Fruit fly (Drosophila melanogaster) whole organism, embryonic: Measurements from ENCODE around the gene mu2.

Experiments used
- Asciz ChIP-seq: fragments of 200-800 bp; sonication (Bioruptor generic); optimal IDR thresholded peaks from 2 replicates; lab custom pipeline; 2017; ENCODE audit warnings: missing biosample characterization, mild to moderate bottlenecking, missing genetic modification characterization, missing genetic modification reagents
- CG10209 ChIP-seq: fragments of 200-800 bp; sonication (Bioruptor generic); optimal IDR thresholded peaks from 3 replicates; lab custom pipeline; 2017; ENCODE audit warnings: missing biosample characterization, mild to moderate bottlenecking, missing genetic modification characterization, missing genetic modification reagents
- CG10431 ChIP-seq: fragments of 200-800 bp; sonication (Bioruptor generic); optimal IDR thresholded peaks from 3 replicates; lab custom pipeline; 2018; ENCODE audit warnings: missing biosample characterization, mild to moderate bottlenecking, missing genetic modification characterization
- CG10959 ChIP-seq: fragments of 200-800 bp; sonication (Bioruptor generic); IDR thresholded peaks from 2 replicates; pipeline ENCODE4 v1.3.6; 2022; ENCODE audit warnings: missing biosample characterization, missing genetic modification characterization
- CG11695 ChIP-seq: fragments of 200-800 bp; sonication (Bioruptor generic); IDR thresholded peaks from 3 replicates; pipeline ENCODE4 v1.3.6; 2022; ENCODE audit warnings: missing biosample characterization, missing genetic modification characterization
- CG13624 ChIP-seq: fragments of 200-800 bp; sonication (Bioruptor generic); optimal IDR thresholded peaks from 2 replicates; lab custom pipeline; 2016; ENCODE audit warnings: missing biosample characterization, missing genetic modification characterization
- CG14050 ChIP-seq: fragments of 200-800 bp; sonication (Bioruptor generic); IDR thresholded peaks from 3 replicates; pipeline ENCODE4 v1.3.6; 2022; ENCODE audit warnings: missing biosample characterization, missing genetic modification characterization
- CG14441 ChIP-seq: fragments of 200-800 bp; sonication (Bioruptor generic); IDR thresholded peaks from 2 replicates; pipeline ENCODE4 v1.3.6; 2022; ENCODE audit warnings: missing biosample characterization, missing genetic modification characterization
- CG17829 ChIP-seq: fragments of 200-800 bp; optimal IDR thresholded peaks from 2 replicates; lab custom pipeline; 2019; ENCODE audit warnings: missing biosample characterization, mild to moderate bottlenecking, missing genetic modification characterization, moderate library complexity
- CG31388 ChIP-seq: fragments of 200-800 bp; sonication (Bioruptor generic); optimal IDR thresholded peaks from 2 replicates; lab custom pipeline; 2016; ENCODE audit warnings: missing biosample characterization, missing genetic modification characterization
- CG6254 ChIP-seq: fragments of 200-800 bp; sonication (Bioruptor generic); optimal IDR thresholded peaks from 3 replicates; lab custom pipeline; 2017; ENCODE audit warnings: mild to moderate bottlenecking, missing biosample characterization, missing genetic modification reagents, missing genetic modification characterization
- CG8089 ChIP-seq: fragments of 200-800 bp; sonication (Bioruptor generic); optimal IDR thresholded peaks from 3 replicates; lab custom pipeline; 2016; ENCODE audit warnings: missing biosample characterization, missing genetic modification characterization
- CG8359 ChIP-seq: fragments of 200-800 bp; sonication (Bioruptor generic); optimal IDR thresholded peaks from 2 replicates; lab custom pipeline; 2017; ENCODE audit warnings: missing biosample characterization, mild to moderate bottlenecking, missing genetic modification characterization, borderline replicate concordance
- CG8765 ChIP-seq: fragments of 200-800 bp; sonication (Bioruptor generic); IDR thresholded peaks from 2 replicates; pipeline ENCODE4 v1.3.6; 2022; ENCODE audit warnings: missing biosample characterization, missing genetic modification characterization
- CG9876 ChIP-seq: fragments of 200-800 bp; sonication (Bioruptor generic); optimal IDR thresholded peaks from 2 replicates; lab custom pipeline; 2016; ENCODE audit warnings: missing biosample characterization, missing genetic modification characterization
- CrebB ChIP-seq: fragments of 200-800 bp; sonication (Bioruptor generic); optimal IDR thresholded peaks from 3 replicates; lab custom pipeline; 2018; ENCODE audit warnings: missing biosample characterization, mild to moderate bottlenecking, missing genetic modification characterization
- Dbx ChIP-seq: fragments of 200-800 bp; sonication (Bioruptor generic); IDR thresholded peaks from 3 replicates; pipeline ENCODE4 v1.3.6; 2022; ENCODE audit warnings: missing biosample characterization, missing genetic modification characterization
- Dek ChIP-seq: fragments of 200-800 bp; sonication (Bioruptor generic); optimal IDR thresholded peaks from 3 replicates; lab custom pipeline; 2019; ENCODE audit warnings: missing biosample characterization, mild to moderate bottlenecking, missing genetic modification characterization, moderate library complexity
- E2f2 ChIP-seq: fragments of 200-800 bp; sonication (Bioruptor generic); IDR thresholded peaks from 2 replicates; pipeline ENCODE4 v1.3.6; 2022; ENCODE audit warnings: missing biosample characterization, missing genetic modification characterization
- Eip74EF ChIP-seq, 2 experiments: fragments of 200-800 bp in 1 of 2; fragments of >200 bp in 1 of 2; sonication (Bioruptor generic) in 1 of 2; optimal IDR thresholded peaks; 2 replicates each; lab custom pipeline; 2017 to 2019; ENCODE audit warnings: missing biosample characterization in 2 of 2, missing genetic modification characterization in 2 of 2, mild to moderate bottlenecking in 1 of 2, moderate library complexity in 1 of 2
- Fer1 ChIP-seq: fragments of 200-800 bp; sonication (Bioruptor generic); optimal IDR thresholded peaks from 2 replicates; lab custom pipeline; 2017; ENCODE audit warnings: missing biosample characterization, mild to moderate bottlenecking, missing genetic modification characterization
- Fer3 ChIP-seq: fragments of 200-800 bp; sonication (Bioruptor generic); optimal IDR thresholded peaks from 2 replicates; lab custom pipeline; 2018; ENCODE audit warnings: missing biosample characterization, mild to moderate bottlenecking, missing genetic modification characterization, moderate library complexity
- Hr39 ChIP-seq: fragments of >200 bp; optimal IDR thresholded peaks from 2 replicates; lab custom pipeline; 2017
- NC2β ChIP-seq: fragments of 200-800 bp; sonication (Bioruptor generic); optimal IDR thresholded peaks from 2 replicates; lab custom pipeline; 2016; ENCODE audit warnings: missing biosample characterization, missing genetic modification characterization
- Sry-β ChIP-seq: fragments of 200-800 bp; sonication (Bioruptor generic); optimal IDR thresholded peaks from 2 replicates; lab custom pipeline; 2018; ENCODE audit warnings: missing biosample characterization, mild to moderate bottlenecking, missing genetic modification characterization, moderate library complexity
- ap ChIP-seq: fragments of 200-800 bp; sonication (Bioruptor generic); IDR thresholded peaks from 2 replicates; pipeline ENCODE4 v1.3.6; 2022; ENCODE audit warnings: missing biosample characterization, missing genetic modification characterization
- ara ChIP-seq: fragments of 200-800 bp; sonication (Bioruptor generic); IDR thresholded peaks from 2 replicates; pipeline ENCODE4 v1.3.6; 2022; ENCODE audit warnings: missing biosample characterization, missing genetic modification characterization
- ato ChIP-seq: fragments of 200-800 bp; sonication (Bioruptor generic); IDR thresholded peaks from 2 replicates; pipeline ENCODE4 v1.3.6; 2022; ENCODE audit warnings: missing biosample characterization, missing genetic modification characterization; ENCODE audit not compliant: partially characterized antibody
- bcd ChIP-seq: fragments of 200-800 bp; sonication (Bioruptor generic); optimal IDR thresholded peaks from 2 replicates; lab custom pipeline; 2017; ENCODE audit warnings: missing biosample characterization, mild to moderate bottlenecking, missing genetic modification characterization
- chif ChIP-seq, 2 experiments: fragments of 200-800 bp; sonication (Bioruptor generic); optimal IDR thresholded peaks; 3 replicates each; lab custom pipeline; 2016; ENCODE audit warnings: missing biosample characterization in 2 of 2, missing genetic modification characterization in 2 of 2
- ci ChIP-seq: fragments of 200-800 bp; sonication (Bioruptor generic); IDR thresholded peaks from 3 replicates; pipeline ENCODE4 v1.3.6; 2022; ENCODE audit warnings: missing biosample characterization, missing genetic modification characterization
- croc ChIP-seq: fragments of 200-800 bp; sonication (Bioruptor generic); conservative IDR thresholded peaks from 3 replicates; pipeline ENCODE4 v1.3.6; 2022; ENCODE audit warnings: missing biosample characterization, missing genetic modification characterization
- crol ChIP-seq: fragments of 200-800 bp; sonication (Bioruptor generic); IDR thresholded peaks from 2 replicates; pipeline ENCODE4 v1.3.6; 2022; ENCODE audit warnings: missing biosample characterization, missing genetic modification characterization
- dysf ChIP-seq: fragments of 200-800 bp; sonication (Bioruptor generic); IDR thresholded peaks from 3 replicates; pipeline ENCODE4 v1.3.6; 2022; ENCODE audit warnings: missing biosample characterization, missing genetic modification characterization
- exex ChIP-seq: fragments of 200-800 bp; sonication (Bioruptor generic); optimal IDR thresholded peaks from 4 replicates; lab custom pipeline; 2018; ENCODE audit warnings: missing biosample characterization, mild to moderate bottlenecking, missing genetic modification characterization, moderate library complexity
- fd96Cb ChIP-seq: fragments of 200-800 bp; sonication (Bioruptor generic); optimal IDR thresholded peaks from 2 replicates; lab custom pipeline; 2018; ENCODE audit warnings: missing biosample characterization, mild to moderate bottlenecking, missing genetic modification characterization, moderate library complexity
- insv ChIP-seq, 2 experiments: fragments of 200-800 bp; sonication (Bioruptor generic); optimal IDR thresholded peaks; 3 replicates each; lab custom pipeline; 2016 to 2018; ENCODE audit warnings: missing biosample characterization in 2 of 2, missing genetic modification characterization in 2 of 2
- jigr1 ChIP-seq: fragments of 200-800 bp; sonication (Bioruptor generic); IDR thresholded peaks from 3 replicates; pipeline ENCODE4 v1.3.6; 2022; ENCODE audit warnings: missing biosample characterization, missing genetic modification characterization
- mirr ChIP-seq: fragments of 200-800 bp; sonication (Bioruptor generic); optimal IDR thresholded peaks from 3 replicates; lab custom pipeline; 2018; ENCODE audit warnings: missing biosample characterization, mild to moderate bottlenecking, missing genetic modification characterization
- prd ChIP-seq, 3 experiments: fragments of >200 bp in 2 of 3; fragments of 200-800 bp in 1 of 3; sonication (Bioruptor generic) in 1 of 3; optimal IDR thresholded peaks in 2 of 3; IDR thresholded peaks in 1 of 3; 2 replicates in 2 of 3; 3 replicates in 1 of 3; pipeline versions ENCODE4 v1.3.6 to Lab custom; 2017 to 2022; ENCODE audit warnings: missing biosample characterization in 1 of 3, missing genetic modification characterization in 1 of 3
- psq ChIP-seq: fragments of 200-800 bp; sonication (Bioruptor generic); optimal IDR thresholded peaks from 2 replicates; lab custom pipeline; 2017; ENCODE audit warnings: missing biosample characterization, missing genetic modification characterization
- repo ChIP-seq: fragments of 200-800 bp; sonication (Bioruptor generic); optimal IDR thresholded peaks from 2 replicates; lab custom pipeline; 2016; ENCODE audit warnings: missing biosample characterization, missing genetic modification characterization
- sob ChIP-seq: fragments of 200-800 bp; sonication (Bioruptor generic); IDR thresholded peaks from 2 replicates; pipeline ENCODE4 v1.3.6; 2022; ENCODE audit warnings: missing biosample characterization, missing genetic modification characterization
- stc ChIP-seq: fragments of 200-800 bp; sonication (Bioruptor generic); IDR thresholded peaks from 2 replicates; pipeline ENCODE4 v1.3.6; 2022; ENCODE audit warnings: missing biosample characterization, missing genetic modification characterization
- sug ChIP-seq: fragments of 200-800 bp; optimal IDR thresholded peaks from 2 replicates; lab custom pipeline; 2019; ENCODE audit warnings: missing biosample characterization, mild to moderate bottlenecking, missing genetic modification characterization, moderate library complexity
- tio ChIP-seq: fragments of 200-800 bp; sonication (Bioruptor generic); optimal IDR thresholded peaks from 2 replicates; lab custom pipeline; 2017; ENCODE audit warnings: missing biosample characterization, missing genetic modification characterization, inconsistent platforms
- unpg ChIP-seq: fragments of 200-800 bp; sonication (Bioruptor generic); optimal IDR thresholded peaks from 3 replicates; lab custom pipeline; 2018; ENCODE audit warnings: missing biosample characterization, mild to moderate bottlenecking, missing genetic modification characterization, moderate library complexity
- usp ChIP-seq: fragments of >200 bp; optimal IDR thresholded peaks from 2 replicates; lab custom pipeline; 2017; ENCODE audit warnings: missing biosample characterization, missing genetic modification characterization
- wdn ChIP-seq: fragments of 200-800 bp; sonication (Bioruptor generic); IDR thresholded peaks from 2 replicates; pipeline ENCODE4 v1.3.6; 2022; ENCODE audit warnings: missing biosample characterization, missing genetic modification characterization
- yki ChIP-seq: fragments of >200 bp; optimal IDR thresholded peaks from 3 replicates; lab custom pipeline; 2018
- zfh1 ChIP-seq: fragments of 200-800 bp; sonication (Bioruptor generic); IDR thresholded peaks from 3 replicates; pipeline ENCODE4 v1.3.6; 2022; ENCODE audit warnings: missing biosample characterization, missing genetic modification characterization

mu2 gene

DNA sequence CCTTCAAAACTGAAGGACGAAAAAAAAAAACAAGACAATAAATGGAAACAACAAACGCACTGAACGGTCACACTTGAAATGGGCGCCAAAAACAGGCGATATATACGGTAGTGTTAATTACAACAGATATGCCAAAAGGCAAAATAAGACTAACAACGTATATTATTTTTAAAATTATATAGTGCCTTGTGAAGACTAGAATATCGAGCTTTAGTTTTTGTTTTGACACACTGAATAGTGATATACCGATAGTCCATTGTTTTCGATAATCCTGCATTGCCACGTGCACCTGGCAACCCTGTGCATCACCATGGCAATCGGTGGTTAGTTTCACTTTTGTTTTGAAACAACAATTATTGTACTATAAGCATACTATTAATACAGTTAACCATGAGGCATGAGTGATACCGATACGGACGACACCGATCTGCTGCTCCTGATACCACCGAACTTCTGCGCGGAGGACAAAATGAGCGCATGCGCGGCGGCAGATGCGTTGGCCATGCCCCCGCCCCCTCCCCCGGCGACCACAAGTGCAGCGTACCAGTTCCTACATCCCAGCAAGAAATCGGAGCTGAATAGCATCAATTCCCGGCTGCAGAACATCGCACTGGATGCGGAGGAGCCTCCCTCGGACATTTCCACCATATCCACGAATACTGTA is at the start of gene mu2, which contains the start of gene Cnb (continued):
- no peak for TF ChIP-seq Asciz
- TF ChIP-seq sob (GFP tag; lab: Robert Waterston, UW), result no peak
- no peak for TF ChIP-seq fd96Cb
- TF ChIP-seq CG31388 (GFP tag; lab: Kevin White, UChicago), result no peak
- TF ChIP-seq exex (tag; lab: Kevin White, UChicago), result no peak
- no peak for TF ChIP-seq yki (lab: Kevin White, UChicago)
- no peak for TF ChIP-seq Dek (tag; lab: Kevin White, UChicago)
- no peak for TF ChIP-seq CG6254 (GFP tag; lab: Kevin White, UChicago)
- TF ChIP-seq usp (GFP tag; lab: Kevin White, UChicago), result no peak
- TF ChIP-seq CG11695 (GFP tag; lab: Robert Waterston, UW), result no peak
- TF ChIP-seq unpg (GFP tag; lab: Kevin White, UChicago), result no peak
- TF ChIP-seq CG10209 (GFP tag; lab: Kevin White, UChicago), result no peak
- TF ChIP-seq CG17829 (tag; lab: Kevin White, UChicago), result no peak
- no peak for TF ChIP-seq jigr1 (GFP tag; lab: Robert Waterston, UW)
- no peak for TF ChIP-seq ap (GFP tag; lab: Robert Waterston, UW)
- no peak for TF ChIP-seq Fer3 (tag; lab: Kevin White, UChicago)
- TF ChIP-seq Dbx, result peak; percentile 26; the same call in 1 of the 3 replicates
- no peak for TF ChIP-seq ara
- no peak for TF ChIP-seq CrebB (tag; lab: Kevin White, UChicago)
- TF ChIP-seq Fer1 (GFP tag; lab: Kevin White, UChicago), result no peak
- no peak for TF ChIP-seq CG10959 (GFP tag; lab: Robert Waterston, UW)
- no peak for TF ChIP-seq CG8359
- no peak for TF ChIP-seq CG8089 (GFP tag; lab: Kevin White, UChicago)
- peak; percentile 87 for TF ChIP-seq E2f2 (GFP tag; lab: Robert Waterston, UW)
- TF ChIP-seq Sry-β (GFP tag; lab: Kevin White, UChicago), result no peak
- no peak for TF ChIP-seq dysf (GFP tag; lab: Robert Waterston, UW)
- TF ChIP-seq prd (optimal IDR thresholded peaks at IDR 0.05; lab: Kevin White, UChicago), result no peak
- 0 out of 3 replicates have a peak, but pooled peaks have one; percentile 18 for TF ChIP-seq prd (GFP tag; IDR thresholded peaks at IDR 0.05; lab: Robert Waterston, UW)
- TF ChIP-seq repo, result no peak
- no peak for TF ChIP-seq bcd (GFP tag; lab: Kevin White, UChicago)
- TF ChIP-seq CG14050 (GFP tag; lab: Robert Waterston, UW), result no peak
- TF ChIP-seq crol, result peak; percentile 96
- TF ChIP-seq psq, result no peak
- TF ChIP-seq ci (GFP tag; lab: Robert Waterston, UW), result peak; percentile 40; the same call in 1 of the 3 replicates
- no peak for TF ChIP-seq CG10431
- no peak for TF ChIP-seq tio (GFP tag; lab: Kevin White, UChicago)
- TF ChIP-seq zfh1 (GFP tag; lab: Robert Waterston, UW), result no peak
- TF ChIP-seq ato, result no peak
- TF ChIP-seq CG9876 (GFP tag; lab: Kevin White, UChicago), result no peak
- 0 out of 2 replicates have a peak, but pooled peaks have one; percentile 18 for TF ChIP-seq CG14441 (GFP tag; lab: Robert Waterston, UW)
- TF ChIP-seq insv (GFP tag; optimal IDR thresholded peaks at IDR 0.05; lab: Kevin White, UChicago), result no peak
- no peak for TF ChIP-seq CG13624 (GFP tag; lab: Kevin White, UChicago)
- TF ChIP-seq stc (GFP tag; lab: Robert Waterston, UW), result no peak
- no peak for TF ChIP-seq Eip74EF (GFP tag; optimal IDR thresholded peaks at IDR 0.05; lab: Kevin White, UChicago)
- no peak for TF ChIP-seq NC2β (GFP tag; lab: Kevin White, UChicago)
- TF ChIP-seq sug (tag; lab: Kevin White, UChicago), result no peak
- no peak for TF ChIP-seq mirr (GFP tag; lab: Kevin White, UChicago)
- peak; percentile 48 for TF ChIP-seq Hr39 (lab: Kevin White, UChicago)
- no peak for TF ChIP-seq chif (GFP tag; optimal IDR thresholded peaks at IDR 0.05; lab: Kevin White, UChicago)
- no peak for TF ChIP-seq wdn (GFP tag; lab: Robert Waterston, UW)
- TF ChIP-seq croc (GFP tag; lab: Robert Waterston, UW), result no peak
- TF ChIP-seq CG8765 (GFP tag; lab: Robert Waterston, UW), result no peak
